Worm (Caenorhabditis elegans): ENCODE results near the gene Y43B11AR.3.

Gene Y43B11AR.3

ce11 chrIV:7121313-7122055 is 38.0 kb upstream of the Y43B11AR.3 start, which contains the start of the genes C34D4.10 and str-48:
Gene C34D4.10 (minus strand): TSS chrIV:7121413.
Gene str-48 (plus strand): TSS chrIV:7122005.
- TF ChIP-seq ama-1 (optimal IDR thresholded peaks at IDR 0.05) = no peak

ce11 chrIV:7114599-7114998 is 31.1 kb upstream of the Y43B11AR.3 start, which contains the start of gene nas-8:
Gene nas-8 (plus strand): TSS chrIV:7114899.
- TF ChIP-seq nfya-1 (tag; optimal IDR thresholded peaks at IDR 0.05; ENCODE audit: insufficient read depth) (no peak), R02D3.7 (tag; optimal IDR thresholded peaks at IDR 0.05) (no peak), nhr-28 (tag; optimal IDR thresholded peaks at IDR 0.05) (no peak), lsy-12 (tag; optimal IDR thresholded peaks at IDR 0.05) (no peak), nhr-67 (tag; optimal IDR thresholded peaks at IDR 0.05) (no peak), nhr-76 (tag; optimal IDR thresholded peaks at IDR 0.05) (no peak), sea-2 (GFP tag; optimal IDR thresholded peaks at IDR 0.05) (no peak), tbx-2 (tag; optimal IDR thresholded peaks at IDR 0.05) (no peak), ztf-4 (tag; optimal IDR thresholded peaks at IDR 0.05) (no peak), ceh-28 (tag; optimal IDR thresholded peaks at IDR 0.05) (no peak), hmg-11 (tag; optimal IDR thresholded peaks at IDR 0.05) (no peak)

- TF ChIP-seq pqm-1 (tag; optimal IDR thresholded peaks at IDR 0.05) (no peak), nhr-28 (tag; optimal IDR thresholded peaks at IDR 0.05) (no peak), nhr-67 (tag; optimal IDR thresholded peaks at IDR 0.05) (no peak), daf-12 (tag; optimal IDR thresholded peaks at IDR 0.05) (no peak), lin-15B (tag; optimal IDR thresholded peaks at IDR 0.05) (no peak), elt-1 (tag; optimal IDR thresholded peaks at IDR 0.05) (no peak), ceh-16 (tag; optimal IDR thresholded peaks at IDR 0.05) (no peak), lsy-12 (tag; optimal IDR thresholded peaks at IDR 0.05) (no peak), nhr-11 (tag; optimal IDR thresholded peaks at IDR 0.05) (no peak), ztf-4 (tag; optimal IDR thresholded peaks at IDR 0.05) (no peak), nfya-1 (tag; optimal IDR thresholded peaks at IDR 0.05; ENCODE audit: insufficient read depth) (no peak), egl-5 (tag; optimal IDR thresholded peaks at IDR 0.05) (no peak)
These were observed 27.8 kb upstream of the Y43B11AR.3 start, which contains the start of the genes ZC477.7 and ssq-3 for ce11 chrIV:7111354-7111753. Gene ZC477.7 (minus strand): TSS chrIV:7111454. Gene ssq-3 (plus strand): TSS chrIV:7111604.

- no peak for TF ChIP-seq hmg-11 (tag; optimal IDR thresholded peaks at IDR 0.05)
These were observed 24.4 kb upstream of the Y43B11AR.3 start, which contains the start of gene ZC477.2 for ce11 chrIV:7107893-7108292. Gene ZC477.2 (plus strand): TSS chrIV:7108193.

ce11 chrIV:7103211-7103679 is 19.7 kb upstream of the Y43B11AR.3 start, which contains the start of the genes rde-8 and ZC477.3:
Gene rde-8 (minus strand): TSS chrIV:7103261.
Gene ZC477.3 (plus strand): TSS chrIV:7103492.
- TF ChIP-seq skn-1 (tag; optimal IDR thresholded peaks at IDR 0.05) = no peak
- no peak for TF ChIP-seq ceh-16 (tag; optimal IDR thresholded peaks at IDR 0.05)
- peak; percentile 39 for TF ChIP-seq lsy-12 (tag; optimal IDR thresholded peaks at IDR 0.05)
- TF ChIP-seq lin-15B (tag; optimal IDR thresholded peaks at IDR 0.05) = peak; percentile 79
- peak; percentile 42 for TF ChIP-seq nhr-11 (tag; optimal IDR thresholded peaks at IDR 0.05)
- no peak for TF ChIP-seq fkh-10 (GFP tag; optimal IDR thresholded peaks at IDR 0.05)
- TF ChIP-seq nfya-1 (tag; optimal IDR thresholded peaks at IDR 0.05; ENCODE audit: insufficient read depth) = peak; percentile 64
- no peak for TF ChIP-seq nhr-12 (tag; optimal IDR thresholded peaks at IDR 0.05)
- no peak for TF ChIP-seq mml-1 (tag; optimal IDR thresholded peaks at IDR 0.05)
- TF ChIP-seq R02D3.7 (tag; optimal IDR thresholded peaks at IDR 0.05) = peak; percentile 30
- peak; percentile 56 for TF ChIP-seq tbx-2 (tag; optimal IDR thresholded peaks at IDR 0.05)
- TF ChIP-seq ceh-28 (tag; optimal IDR thresholded peaks at IDR 0.05) = peak; percentile 25
- peak; percentile 92 for TF ChIP-seq pha-4 (tag; optimal IDR thresholded peaks at IDR 0.05)
- TF ChIP-seq ama-1 (optimal IDR thresholded peaks at IDR 0.05) = no peak
- peak; percentile 55 for TF ChIP-seq nhr-23 (tag; optimal IDR thresholded peaks at IDR 0.05)
- peak; percentile 41 for TF ChIP-seq snpc-4 (tag; optimal IDR thresholded peaks at IDR 0.05)
- no peak for TF ChIP-seq ztf-11 (tag; optimal IDR thresholded peaks at IDR 0.05)
- TF ChIP-seq nhr-43 (tag; optimal IDR thresholded peaks at IDR 0.05; ENCODE audit: poor library complexity, severe bottlenecking) = peak; percentile 36
- peak; percentile 42 for TF ChIP-seq nhr-77 (tag; optimal IDR thresholded peaks at IDR 0.05)
- TF ChIP-seq elt-3 (tag; optimal IDR thresholded peaks at IDR 0.05) = no peak
- no peak for TF ChIP-seq egl-27 (tag; optimal IDR thresholded peaks at IDR 0.05)
- TF ChIP-seq nhr-25 (tag; optimal IDR thresholded peaks at IDR 0.05) = peak; percentile 35
- peak; percentile 29 for TF ChIP-seq jun-1 (tag; optimal IDR thresholded peaks at IDR 0.05)
- no peak for TF ChIP-seq sea-2 (GFP tag; optimal IDR thresholded peaks at IDR 0.05)
- no peak for TF ChIP-seq daf-12 (tag; optimal IDR thresholded peaks at IDR 0.05)
- TF ChIP-seq zag-1 (tag; optimal IDR thresholded peaks at IDR 0.05) = no peak
- peak; percentile 34 for TF ChIP-seq elt-2 (tag; optimal IDR thresholded peaks at IDR 0.05)

Data from whole organism, L3 larva.